Worm (Caenorhabditis elegans) whole organism, young adult: ENCODE results near the gene odd-1.

Experiments used
- D2030.7 ChIP-seq: fragments of 200-800 bp; sonication (Bioruptor generic); IDR thresholded peaks from 2 replicates; pipeline ENCODE4 v1.3.6; 2022; ENCODE audit warnings: missing genetic modification reagents, missing genetic modification characterization, missing compliant biosample characterization
- F10E7.11 ChIP-seq: sonication (generic microtip); optimal IDR thresholded peaks from 2 replicates; lab custom pipeline; 2017; ENCODE audit warnings: mild to moderate bottlenecking, missing genetic modification characterization, moderate library complexity, missing compliant biosample characterization
- F23B12.7 ChIP-seq: sonication (generic microtip); optimal IDR thresholded peaks from 2 replicates; lab custom pipeline; 2017; ENCODE audit warnings: missing genetic modification characterization, mild to moderate bottlenecking, missing compliant biosample characterization, antibody characterized with exemption, moderate library complexity; ENCODE audit not compliant: insufficient read depth
- F33H1.4 ChIP-seq: fragments of 200-800 bp; sonication (Bioruptor generic); IDR thresholded peaks from 2 replicates; pipeline ENCODE4 v1.3.6; 2022; ENCODE audit warnings: missing genetic modification reagents, missing genetic modification characterization, missing compliant biosample characterization
- F39B2.1 ChIP-seq: fragments of 200-800 bp; sonication (Bioruptor generic); IDR thresholded peaks from 2 replicates; pipeline ENCODE4 v1.3.6; 2022; ENCODE audit warnings: missing genetic modification reagents, missing genetic modification characterization, missing compliant biosample characterization
- T07F8.4 ChIP-seq: sonication (generic microtip); optimal IDR thresholded peaks from 2 replicates; lab custom pipeline; 2016; ENCODE audit warnings: mild to moderate bottlenecking, missing genetic modification characterization, moderate library complexity, missing compliant biosample characterization
- Y79H2A.3 ChIP-seq: fragments of 200-800 bp; sonication (Bioruptor generic); conservative IDR thresholded peaks from 2 replicates; pipeline ENCODE4 v1.3.6; 2022; ENCODE audit warnings: missing genetic modification reagents, missing genetic modification characterization, missing compliant biosample characterization
- ZK185.1 ChIP-seq: sonication (generic microtip); optimal IDR thresholded peaks from 2 replicates; lab custom pipeline; 2016; ENCODE audit warnings: mild to moderate bottlenecking, missing genetic modification characterization, missing compliant biosample characterization; ENCODE audit not compliant: poor library complexity, severe bottlenecking
- ama-1 ChIP-seq, 3 experiments: fragments of 150-350 bp in 1 of 3; sonication (generic microtip) in 2 of 3; optimal IDR thresholded peaks; 2 replicates each; lab custom pipeline; 2014 to 2018; ENCODE audit warnings: missing biosample characterization in 2 of 3, missing genetic modification characterization in 2 of 3, missing genetic modification reagents in 2 of 3
- aptf-2 ChIP-seq: fragments of 200-800 bp; sonication (Bioruptor generic); conservative IDR thresholded peaks from 2 replicates; pipeline ENCODE4 v1.3.6; 2022; ENCODE audit warnings: missing genetic modification reagents, missing genetic modification characterization, missing compliant biosample characterization
- attf-3 ChIP-seq: fragments of 200-800 bp; sonication (Bioruptor generic); conservative IDR thresholded peaks from 2 replicates; pipeline ENCODE4 v1.3.6; 2022; ENCODE audit warnings: missing genetic modification reagents, missing genetic modification characterization, missing compliant biosample characterization
- attf-5 ChIP-seq: fragments of 200-800 bp; sonication (Bioruptor generic); optimal IDR thresholded peaks from 2 replicates; lab custom pipeline; 2018; ENCODE audit warnings: mild to moderate bottlenecking, missing genetic modification characterization, missing compliant biosample characterization
- cebp-1 ChIP-seq, 2 experiments: fragments of 200-800 bp in 1 of 2; sonication (Bioruptor generic) in 1 of 2; sonication (generic microtip) in 1 of 2; IDR thresholded peaks in 1 of 2; optimal IDR thresholded peaks in 1 of 2; 2 replicates each; pipeline versions ENCODE4 v1.3.6 to Lab custom; 2017 to 2022; ENCODE audit warnings: missing compliant biosample characterization in 2 of 2, missing genetic modification characterization in 2 of 2, mild to moderate bottlenecking in 1 of 2, missing genetic modification reagents in 1 of 2, moderate library complexity in 1 of 2
- ceh-100 ChIP-seq: fragments of 200-800 bp; sonication (Bioruptor generic); IDR thresholded peaks from 2 replicates; pipeline ENCODE4 v1.3.6; 2022; ENCODE audit warnings: missing genetic modification reagents, missing genetic modification characterization, missing compliant biosample characterization
- ceh-79 ChIP-seq: sonication (generic microtip); optimal IDR thresholded peaks from 2 replicates; lab custom pipeline; 2017; ENCODE audit warnings: mild to moderate bottlenecking, missing genetic modification characterization, missing compliant biosample characterization
- ceh-91 ChIP-seq: fragments of 200-800 bp; sonication (Bioruptor generic); IDR thresholded peaks from 2 replicates; pipeline ENCODE4 v1.3.6; 2022; ENCODE audit warnings: missing genetic modification reagents, missing genetic modification characterization, missing compliant biosample characterization
- die-1 ChIP-seq: sonication (generic microtip); optimal IDR thresholded peaks from 2 replicates; lab custom pipeline; 2016; ENCODE audit warnings: missing genotype, mild to moderate bottlenecking, missing genetic modification characterization, missing compliant biosample characterization
- fkh-3 ChIP-seq: sonication (generic microtip); optimal IDR thresholded peaks from 2 replicates; lab custom pipeline; 2016; ENCODE audit warnings: mild to moderate bottlenecking, missing genetic modification characterization, missing compliant biosample characterization
- him-1 ChIP-seq: sonication (generic microtip); optimal IDR thresholded peaks from 2 replicates; lab custom pipeline; 2016; ENCODE audit warnings: missing genotype, missing genetic modification reagents, missing genetic modification characterization, missing compliant biosample characterization
- hmg-20 ChIP-seq: fragments of 200-800 bp; sonication (Bioruptor generic); IDR thresholded peaks from 2 replicates; pipeline ENCODE4 v1.3.6; 2022; ENCODE audit warnings: missing genetic modification reagents, missing genetic modification characterization, missing compliant biosample characterization
- let-607 ChIP-seq, 2 experiments: fragments of 200-800 bp in 1 of 2; sonication (Bioruptor generic) in 1 of 2; sonication (generic microtip) in 1 of 2; optimal IDR thresholded peaks; 2 replicates each; lab custom pipeline; 2016 to 2018; ENCODE audit warnings: mild to moderate bottlenecking in 2 of 2, missing compliant biosample characterization in 2 of 2, missing genetic modification characterization in 2 of 2, moderate library complexity in 2 of 2, missing genotype in 1 of 2
- lsl-1 ChIP-seq: fragments of 200-800 bp; sonication (Bioruptor generic); optimal IDR thresholded peaks from 2 replicates; lab custom pipeline; 2018; ENCODE audit warnings: mild to moderate bottlenecking, missing genetic modification characterization, moderate library complexity, missing compliant biosample characterization
- madf-10 ChIP-seq: sonication (generic microtip); optimal IDR thresholded peaks from 2 replicates; lab custom pipeline; 2016; ENCODE audit warnings: mild to moderate bottlenecking, missing genetic modification characterization, missing compliant biosample characterization
- pha-4 ChIP-seq: fragments of 150-350 bp; sonication (generic microtip); optimal IDR thresholded peaks from 2 replicates; lab custom pipeline; 2014; ENCODE audit warnings: missing biosample characterization, missing genetic modification reagents, missing genetic modification characterization
- rec-8 ChIP-seq, 2 experiments: sonication (generic microtip); optimal IDR thresholded peaks; 2 replicates each; lab custom pipeline; 2016; ENCODE audit warnings: mild to moderate bottlenecking in 2 of 2, missing genetic modification characterization in 2 of 2, missing genetic modification reagents in 2 of 2, missing genotype in 2 of 2, missing biosample characterization in 1 of 2, missing compliant biosample characterization in 1 of 2, moderate library complexity in 1 of 2
- snpc-1.1 ChIP-seq: sonication (generic microtip); optimal IDR thresholded peaks from 2 replicates; lab custom pipeline; 2017; ENCODE audit warnings: missing genetic modification characterization, mild to moderate bottlenecking, missing compliant biosample characterization, antibody characterized with exemption, moderate library complexity, missing genotype, missing genetic modification reagents; ENCODE audit not compliant: insufficient read depth
- snpc-3.4 ChIP-seq: sonication (generic microtip); optimal IDR thresholded peaks from 2 replicates; lab custom pipeline; 2017; ENCODE audit warnings: missing genetic modification characterization, mild to moderate bottlenecking, missing compliant biosample characterization, antibody characterized with exemption, moderate library complexity, missing genotype, missing genetic modification reagents
- snpc-4 ChIP-seq, 5 experiments: fragments of 150-350 bp in 1 of 5; sonication (generic microtip) in 4 of 5; optimal IDR thresholded peaks; 2 replicates each; lab custom pipeline; 2014 to 2018; ENCODE audit warnings: missing genetic modification characterization in 5 of 5, missing biosample characterization in 3 of 5, antibody characterized with exemption in 2 of 5, mild to moderate bottlenecking in 2 of 5, missing compliant biosample characterization in 2 of 5, missing genotype in 2 of 5, moderate library complexity in 2 of 5, missing genetic modification reagents in 1 of 5
- unc-130 ChIP-seq: sonication (generic microtip); optimal IDR thresholded peaks from 2 replicates; lab custom pipeline; 2016; ENCODE audit warnings: missing genetic modification reagents, missing genetic modification characterization, missing compliant biosample characterization
- zim-3 ChIP-seq: sonication (generic microtip); optimal IDR thresholded peaks from 2 replicates; lab custom pipeline; 2017; ENCODE audit warnings: mild to moderate bottlenecking, missing genetic modification characterization, moderate library complexity, missing compliant biosample characterization
- ztf-26 ChIP-seq: sonication (generic microtip); optimal IDR thresholded peaks from 2 replicates; lab custom pipeline; 2017; ENCODE audit warnings: missing genetic modification characterization, missing compliant biosample characterization
- ztf-3 ChIP-seq: fragments of 200-800 bp; sonication (Bioruptor generic); optimal IDR thresholded peaks from 2 replicates; lab custom pipeline; 2018; ENCODE audit warnings: mild to moderate bottlenecking, missing genetic modification characterization, missing compliant biosample characterization
- ztf-6 ChIP-seq: fragments of 200-800 bp; sonication (Bioruptor generic); IDR thresholded peaks from 2 replicates; pipeline ENCODE4 v1.3.6; 2022; ENCODE audit warnings: missing genetic modification reagents, missing genetic modification characterization, missing compliant biosample characterization

Gene odd-1

ce11 chrIII:7087691-7088323 lies 20.3 kb upstream of the odd-1 start, which contains the start of gene fubl-2:
Gene fubl-2, minus strand, starts transcription at chrIII:7087741.
- TF ChIP-seq aptf-2 (GFP tag; lab: Robert Waterston, UW) (0 out of 2 replicates have a peak, but pooled peaks have one; percentile 63), madf-10 (tag; lab: Kevin White, UChicago) (peak; percentile 29), unc-130 (peak; percentile 49), lsl-1 (peak; percentile 39), snpc-3.4 (tag; lab: Kevin White, UChicago) (peak; percentile 45), F23B12.7 (tag; lab: Kevin White, UChicago) (peak; percentile 27), ztf-3 (no peak), him-1 (peak; percentile 5), F33H1.4 (GFP tag; lab: Robert Waterston, UW) (peak; percentile 60), ZK185.1 (peak; percentile 62), D2030.7 (GFP tag; lab: Robert Waterston, UW) (peak; percentile 59; the same call in 1 of the 2 replicates), snpc-4 (GFP tag; optimal IDR thresholded peaks at IDR 0.05; lab: Kevin White, UChicago) (no peak), snpc-4 (tag; optimal IDR thresholded peaks at IDR 0.05; lab: Kevin White, UChicago) (peak in 1 of 4 experiments; percentile 25), rec-8 (tag; optimal IDR thresholded peaks at IDR 0.05; lab: Kevin White, UChicago) (peak in 1 of 2 experiments; percentile 26), T07F8.4 (no peak), pha-4 (tag; lab: Kevin White, UChicago) (no peak), ceh-91 (GFP tag; lab: Robert Waterston, UW) (peak; percentile 26; the same call in 1 of the 2 replicates), attf-3 (GFP tag; lab: Robert Waterston, UW) (0 out of 2 replicates have a peak, but pooled peaks have one; percentile 38), ceh-100 (GFP tag; lab: Robert Waterston, UW) (0 out of 2 replicates have a peak, but pooled peaks have one; percentile 31), attf-5 (GFP tag; lab: Kevin White, UChicago) (peak; percentile 4), hmg-20 (no peak), snpc-1.1 (tag; lab: Kevin White, UChicago) (peak; percentile 28), let-607 (tag; optimal IDR thresholded peaks at IDR 0.05; lab: Kevin White, UChicago) (peak in 1 of 2 experiments; percentile 14), cebp-1 (GFP tag; IDR thresholded peaks at IDR 0.05; lab: Robert Waterston, UW) (no peak), cebp-1 (tag; optimal IDR thresholded peaks at IDR 0.05; lab: Kevin White, UChicago) (no peak)

ce11 chrIII:7090545-7090944 lies 17.6 kb upstream of the odd-1 start, which contains the start of gene ZK418.10:
Gene ZK418.10, minus strand, starts transcription at chrIII:7090692.
- TF ChIP-seq F39B2.1 (GFP tag; lab: Robert Waterston, UW) (no peak), Y79H2A.3 (GFP tag; lab: Robert Waterston, UW) (no peak), F10E7.11 (tag; lab: Kevin White, UChicago) (no peak), ztf-26 (tag; lab: Kevin White, UChicago) (no peak), fkh-3 (tag; lab: Kevin White, UChicago) (no peak), die-1 (no peak), ceh-79 (tag; lab: Kevin White, UChicago) (no peak), ama-1 (optimal IDR thresholded peaks at IDR 0.05; lab: Kevin White, UChicago) (no peak), ama-1 (GFP tag; optimal IDR thresholded peaks at IDR 0.05; lab: Kevin White, UChicago) (no peak), zim-3 (no peak), ztf-6 (GFP tag; lab: Robert Waterston, UW) (no peak)
